Worm (Caenorhabditis elegans) whole organism, L3 larva: ENCODE data around the gene W06D11.3.

Experiments
- daf-12 ChIP-seq: fragments of 150-350 bp; optimal IDR thresholded peaks from 2 replicates; lab custom pipeline; 2014; ENCODE audit warnings: missing biosample characterization, missing genetic modification reagents, missing genetic modification characterization
- elt-1 ChIP-seq: fragments of 150-350 bp; optimal IDR thresholded peaks from 2 replicates; lab custom pipeline; 2014; ENCODE audit warnings: missing biosample characterization, missing genetic modification characterization
- nfya-1 ChIP-seq: sonication (generic microtip); optimal IDR thresholded peaks from 2 replicates; lab custom pipeline; 2017; ENCODE audit warnings: missing genetic modification characterization, mild to moderate bottlenecking, missing compliant biosample characterization, antibody characterized with exemption, moderate library complexity; ENCODE audit not compliant: insufficient read depth
- nhr-11 ChIP-seq: fragments of 150-350 bp; optimal IDR thresholded peaks from 2 replicates; lab custom pipeline; 2014; ENCODE audit warnings: missing biosample characterization, missing genetic modification characterization
- nhr-77 ChIP-seq: fragments of 150-350 bp; optimal IDR thresholded peaks from 2 replicates; lab custom pipeline; 2014; ENCODE audit warnings: missing biosample characterization, missing genetic modification characterization
- snpc-4 ChIP-seq: fragments of 150-350 bp; optimal IDR thresholded peaks from 2 replicates; lab custom pipeline; 2014; ENCODE audit warnings: missing biosample characterization, missing genetic modification characterization
- unc-39 ChIP-seq: sonication (generic microtip); optimal IDR thresholded peaks from 4 replicates; lab custom pipeline; 2017; ENCODE audit warnings: missing biosample characterization, missing genetic modification characterization
- ztf-11 ChIP-seq: fragments of 150-350 bp; optimal IDR thresholded peaks from 2 replicates; lab custom pipeline; 2014; ENCODE audit warnings: missing biosample characterization, missing genetic modification characterization

ce11 chrX:12298324-12298723 lies at the start of gene W06D11.3:
- TF ChIP-seq ztf-11 (tag; lab: Kevin White, UChicago) (no peak), nhr-11 (tag; lab: Kevin White, UChicago) (no peak), unc-39 (tag; lab: Kevin White, UChicago) (no peak), nhr-77 (tag; lab: Kevin White, UChicago) (no peak), daf-12 (no peak), snpc-4 (tag; lab: Kevin White, UChicago) (no peak), elt-1 (tag; lab: Kevin White, UChicago) (no peak), nfya-1 (tag; lab: Kevin White, UChicago) (no peak)
